Fruit fly (Drosophila melanogaster) ovary, adult (tissue): Measurements from ENCODE around the gene frc.

ENCODE experiments used
- CG17801 ChIP-seq: fragments of 200-800 bp; optimal IDR thresholded peaks from 2 replicates; lab custom pipeline; 2019; ENCODE audit warnings: missing biosample characterization, mild to moderate bottlenecking, missing genetic modification characterization, moderate library complexity; ENCODE audit not compliant: partially characterized antibody

Gene frc

dm6 chr3L:17407073-17407472 is 25.9 kb downstream of the frc start:
- no peak for TF ChIP-seq CG17801 (GFP tag; lab: Kevin White, UChicago)

dm6 chr3L:17404646-17405045 is 28.3 kb downstream of the frc start:
- TF ChIP-seq CG17801 (GFP tag; lab: Kevin White, UChicago) = no peak

- TF ChIP-seq CG17801 (GFP tag; lab: Kevin White, UChicago) = no peak
Observed at dm6 chr3L:17403268-17403667, 29.7 kb downstream of the frc start.

- TF ChIP-seq CG17801 (GFP tag; lab: Kevin White, UChicago) = no peak
Observed at dm6 chr3L:17402399-17402798, 30.6 kb downstream of the frc start.

- TF ChIP-seq CG17801 (GFP tag; lab: Kevin White, UChicago) = no peak
Observed at dm6 chr3L:17401411-17401810, 31.6 kb downstream of the frc start.

dm6 chr3L:17400911-17401310 is 32.1 kb downstream of the frc start:
- TF ChIP-seq CG17801 (GFP tag; lab: Kevin White, UChicago) = no peak

- no peak for TF ChIP-seq CG17801 (GFP tag; lab: Kevin White, UChicago)
Observed at dm6 chr3L:17399014-17399413, 34.0 kb downstream of the frc start.

dm6 chr3L:17394435-17395017 is 38.5 kb downstream of the frc start:
- no peak for TF ChIP-seq CG17801 (GFP tag; lab: Kevin White, UChicago)

dm6 chr3L:17393098-17393497 is 39.9 kb downstream of the frc start:
- no peak for TF ChIP-seq CG17801 (GFP tag; lab: Kevin White, UChicago)

dm6 chr3L:17392412-17392811 is 40.6 kb downstream of the frc start:
- no peak for TF ChIP-seq CG17801 (GFP tag; lab: Kevin White, UChicago)

- TF ChIP-seq CG17801 (GFP tag; lab: Kevin White, UChicago) = no peak
Observed at dm6 chr3L:17391132-17391531, 41.9 kb downstream of the frc start.

- TF ChIP-seq CG17801 (GFP tag; lab: Kevin White, UChicago) = no peak
Observed at dm6 chr3L:17388895-17389294, 44.1 kb downstream of the frc start, which contains the start of gene CG13731. CG13731 (minus strand) TSS chr3L:17388956.

- TF ChIP-seq CG17801 (GFP tag; lab: Kevin White, UChicago) = no peak
Observed at dm6 chr3L:17386612-17387382, 46.2 kb downstream of the frc start.

- TF ChIP-seq CG17801 (GFP tag; lab: Kevin White, UChicago) = no peak
Observed at dm6 chr3L:17383714-17384113, 49.3 kb downstream of the frc start.

- no peak for TF ChIP-seq CG17801 (GFP tag; lab: Kevin White, UChicago)
Observed at dm6 chr3L:17383285-17383684, 49.7 kb downstream of the frc start.

- no peak for TF ChIP-seq CG17801 (GFP tag; lab: Kevin White, UChicago)
Observed at dm6 chr3L:17382628-17383027, 50.4 kb downstream of the frc start, which contains the start of gene CG13728. CG13728 (minus strand) TSS chr3L:17382728.
